Comparison of ENCODE assay signal across 3 worm cellular contexts in the genomic region with DNA sequence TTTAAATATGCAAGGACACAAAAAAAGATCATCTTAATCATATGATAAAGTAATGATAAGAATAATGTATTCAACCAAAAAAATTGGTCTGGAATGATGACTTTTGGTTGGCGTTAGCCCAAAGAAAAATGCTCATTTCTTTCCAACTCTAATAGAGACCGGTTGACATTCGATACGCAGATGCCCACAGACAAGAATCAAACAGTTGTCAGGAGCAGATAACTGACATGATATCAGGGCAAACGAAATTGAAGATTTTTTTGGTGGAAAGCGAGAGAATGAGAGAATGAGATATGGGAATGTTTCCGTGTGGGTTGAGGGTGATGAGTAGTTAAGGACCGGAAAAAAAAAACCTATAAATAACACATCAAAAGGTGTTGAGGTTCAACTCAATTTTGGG.
TF ChIP-seq lines count a peak whose summit lies in the region.

No protein-coding gene starts in this region.

TF ChIP-seq in whole organism, L1 larva, 84 proteins besides CTCF, POLR2A, EP300 and RAD21:
- peak in 1 of 2 experiments; percentile 3 for TF ChIP-seq lsy-2 (tag; optimal IDR thresholded peaks at IDR 0.05; lab: Kevin White, UChicago)
- no peak for TF ChIP-seq fos-1 (tag; optimal IDR thresholded peaks at IDR 0.05; lab: Kevin White, UChicago)
- no peak for TF ChIP-seq vab-15 (tag; optimal IDR thresholded peaks at IDR 0.05; lab: Kevin White, UChicago)
- TF ChIP-seq rnt-1 (tag; optimal IDR thresholded peaks at IDR 0.05; lab: Kevin White, UChicago) = peak; percentile 26
- TF ChIP-seq nhr-47 (tag; optimal IDR thresholded peaks at IDR 0.05; lab: Kevin White, UChicago) = no peak
- TF ChIP-seq sptf-1 (tag; optimal IDR thresholded peaks at IDR 0.05; lab: Kevin White, UChicago) = no peak
- TF ChIP-seq elt-3 (tag; optimal IDR thresholded peaks at IDR 0.05; lab: Kevin White, UChicago) = no peak
- TF ChIP-seq hpl-2 (GFP tag; optimal IDR thresholded peaks at IDR 0.05; lab: Kevin White, UChicago) = no peak
TF ChIP-seq in whole organism, L1 larva: peak in this region for 2.

TF ChIP-seq in whole organism, L2 larva, 48 proteins besides CTCF, POLR2A, EP300 and RAD21:
- TF ChIP-seq F13H6.1 (tag; optimal IDR thresholded peaks at IDR 0.05; lab: Kevin White, UChicago) (no peak), ceh-16 (tag; optimal IDR thresholded peaks at IDR 0.05; lab: Kevin White, UChicago) (no peak), mdl-1 (tag; optimal IDR thresholded peaks at IDR 0.05; lab: Kevin White, UChicago) (no peak), egl-27 (tag; optimal IDR thresholded peaks at IDR 0.05; lab: Kevin White, UChicago) (no peak), nhr-129 (tag; optimal IDR thresholded peaks at IDR 0.05; lab: Kevin White, UChicago) (peak; percentile 4)

TF ChIP-seq in whole organism, mixed stage, embryonic, 35 proteins besides CTCF, POLR2A, EP300 and RAD21:
- TF ChIP-seq blmp-1 (tag; optimal IDR thresholded peaks at IDR 0.05; lab: Kevin White, UChicago) (no peak), nhr-12 (tag; optimal IDR thresholded peaks at IDR 0.05; lab: Kevin White, UChicago) (no peak), flh-1 (GFP tag; optimal IDR thresholded peaks at IDR 0.05; lab: Kevin White, UChicago) (no peak), unc-62 (GFP tag; optimal IDR thresholded peaks at IDR 0.05; lab: Kevin White, UChicago) (peak; percentile 50), ceh-83 (GFP tag; optimal IDR thresholded peaks at IDR 0.05; lab: Kevin White, UChicago) (no peak), mep-1 (tag; optimal IDR thresholded peaks at IDR 0.05; lab: Kevin White, UChicago) (no peak), zip-8 (tag; optimal IDR thresholded peaks at IDR 0.05; lab: Kevin White, UChicago) (no peak), lin-32 (GFP tag; optimal IDR thresholded peaks at IDR 0.05; lab: Kevin White, UChicago) (no peak), hlh-1 (tag; optimal IDR thresholded peaks at IDR 0.05; lab: Kevin White, UChicago) (peak; percentile 75), pha-4 (tag; optimal IDR thresholded peaks at IDR 0.05; lab: Kevin White, UChicago) (no peak), mab-5 (tag; optimal IDR thresholded peaks at IDR 0.05; lab: Kevin White, UChicago) (no peak), nhr-237 (tag; optimal IDR thresholded peaks at IDR 0.05; lab: Kevin White, UChicago) (no peak)
